Worm (Caenorhabditis elegans) whole organism, L4 larva: Measurements from ENCODE around the gene D1086.3.

ENCODE experiments used
- D1046.2 ChIP-seq: fragments of 200-800 bp; sonication (Bioruptor generic); IDR thresholded peaks from 2 replicates; pipeline ENCODE4 v1.3.6; 2022; ENCODE audit warnings: missing genetic modification characterization, missing compliant biosample characterization
- T20F7.1 ChIP-seq: fragments of 200-800 bp; sonication (Bioruptor generic); optimal IDR thresholded peaks from 2 replicates; lab custom pipeline; 2018; ENCODE audit warnings: mild to moderate bottlenecking, missing genetic modification characterization, missing compliant biosample characterization
- T26A8.4 ChIP-seq: fragments of 200-800 bp; sonication (Bioruptor generic); IDR thresholded peaks from 2 replicates; pipeline ENCODE4 v1.3.6; 2022; ENCODE audit warnings: missing genetic modification characterization, missing compliant biosample characterization
- Y75B8A.6 ChIP-seq: fragments of 200-800 bp; sonication (Bioruptor generic); IDR thresholded peaks from 2 replicates; pipeline ENCODE4 v1.3.6; 2022; ENCODE audit warnings: missing genetic modification reagents, missing genetic modification characterization, missing compliant biosample characterization
- ZK546.5 ChIP-seq, 2 experiments: sonication (generic microtip); optimal IDR thresholded peaks; 2 replicates each; lab custom pipeline; 2017; ENCODE audit warnings: missing biosample characterization in 2 of 2, missing genetic modification characterization in 2 of 2
- ceh-62 ChIP-seq: sonication (generic microtip); optimal IDR thresholded peaks from 2 replicates; lab custom pipeline; 2017; ENCODE audit warnings: missing biosample characterization, missing genetic modification characterization
- ces-1 ChIP-seq: fragments of 150-350 bp; sonication (generic microtip); optimal IDR thresholded peaks from 4 replicates; lab custom pipeline; 2014; ENCODE audit warnings: missing biosample characterization, missing genetic modification reagents, missing genetic modification characterization
- ctbp-1 ChIP-seq: fragments of 200-800 bp; sonication (Bioruptor generic); IDR thresholded peaks from 2 replicates; pipeline ENCODE4 v1.3.6; 2022; ENCODE audit warnings: missing genetic modification reagents, missing genetic modification characterization, missing compliant biosample characterization
- daf-12 ChIP-seq: fragments of 150-350 bp; optimal IDR thresholded peaks from 2 replicates; lab custom pipeline; 2014; ENCODE audit warnings: missing biosample characterization, missing genetic modification reagents, missing genetic modification characterization
- dmd-6 ChIP-seq: fragments of 200-800 bp; sonication (Bioruptor generic); IDR thresholded peaks from 2 replicates; pipeline ENCODE4 v1.3.6; 2022; ENCODE audit warnings: missing genetic modification reagents, missing genetic modification characterization, missing compliant biosample characterization
- duxl-1 ChIP-seq: sonication (generic microtip); optimal IDR thresholded peaks from 2 replicates; lab custom pipeline; 2016; ENCODE audit warnings: mild to moderate bottlenecking, missing genetic modification characterization, moderate library complexity, missing compliant biosample characterization; ENCODE audit not compliant: poor library complexity
- dve-1 ChIP-seq: sonication (generic microtip); optimal IDR thresholded peaks from 2 replicates; lab custom pipeline; 2017; ENCODE audit warnings: antibody characterized with exemption, mild to moderate bottlenecking, missing genetic modification characterization, missing compliant biosample characterization; ENCODE audit not compliant: insufficient read depth
- egl-43 ChIP-seq: fragments of 200-800 bp; sonication (Bioruptor generic); IDR thresholded peaks from 2 replicates; pipeline ENCODE4 v1.3.6; 2022; ENCODE audit warnings: missing genetic modification reagents, missing genetic modification characterization, missing compliant biosample characterization
- fkh-10 ChIP-seq: fragments of 150-350 bp; optimal IDR thresholded peaks from 2 replicates; lab custom pipeline; 2014; ENCODE audit warnings: missing biosample characterization, missing genetic modification reagents, missing genetic modification characterization
- fos-1 ChIP-seq: fragments of 150-350 bp; optimal IDR thresholded peaks from 2 replicates; lab custom pipeline; 2014; ENCODE audit warnings: missing biosample characterization, missing genetic modification characterization
- hlh-11 ChIP-seq: fragments of 200-800 bp; sonication (Bioruptor generic); optimal IDR thresholded peaks from 2 replicates; lab custom pipeline; 2018; ENCODE audit warnings: mild to moderate bottlenecking, missing genetic modification characterization, missing compliant biosample characterization
- jun-1 ChIP-seq: fragments of 150-350 bp; optimal IDR thresholded peaks from 2 replicates; lab custom pipeline; 2014; ENCODE audit warnings: missing biosample characterization, missing genetic modification reagents, missing genetic modification characterization
- lin-38 ChIP-seq: fragments of 200-800 bp; sonication (Bioruptor generic); IDR thresholded peaks from 2 replicates; pipeline ENCODE4 v1.3.6; 2022; ENCODE audit warnings: missing genetic modification reagents, missing genetic modification characterization, missing compliant biosample characterization
- lir-3 ChIP-seq: sonication (generic microtip); optimal IDR thresholded peaks from 2 replicates; lab custom pipeline; 2016; ENCODE audit warnings: mild to moderate bottlenecking, missing genetic modification characterization, missing compliant biosample characterization
- madf-5 ChIP-seq, 2 experiments: fragments of 200-800 bp; sonication (Bioruptor generic); IDR thresholded peaks; 2 replicates each; pipeline ENCODE4 v1.3.6; 2022; ENCODE audit warnings: missing compliant biosample characterization in 2 of 2, missing genetic modification characterization in 2 of 2
- madf-9 ChIP-seq: fragments of 200-800 bp; sonication (Bioruptor generic); conservative IDR thresholded peaks from 2 replicates; pipeline ENCODE4 v1.3.6; 2022; ENCODE audit warnings: missing genetic modification reagents, missing genetic modification characterization, missing compliant biosample characterization
- mdl-1 ChIP-seq, 2 experiments: fragments of 150-350 bp in 1 of 2; sonication (generic microtip) in 1 of 2; optimal IDR thresholded peaks; 2 replicates each; lab custom pipeline; 2014 to 2017; ENCODE audit warnings: missing biosample characterization in 2 of 2, missing genetic modification characterization in 2 of 2
- nhr-10 ChIP-seq: fragments of 150-350 bp; optimal IDR thresholded peaks from 2 replicates; lab custom pipeline; 2014; ENCODE audit warnings: missing biosample characterization, missing genetic modification characterization
- nhr-237 ChIP-seq: sonication (generic microtip); optimal IDR thresholded peaks from 2 replicates; lab custom pipeline; 2017; ENCODE audit warnings: missing biosample characterization, missing genetic modification characterization
- nhr-42 ChIP-seq: fragments of 200-800 bp; sonication (Bioruptor generic); IDR thresholded peaks from 2 replicates; pipeline ENCODE4 v1.3.6; 2022; ENCODE audit warnings: missing genetic modification characterization, missing compliant biosample characterization
- nhr-48 ChIP-seq: sonication (generic microtip); optimal IDR thresholded peaks from 2 replicates; lab custom pipeline; 2016; ENCODE audit warnings: mild to moderate bottlenecking, missing genetic modification characterization, missing compliant biosample characterization
- tra-1 ChIP-seq: fragments of 200-800 bp; sonication (Bioruptor generic); IDR thresholded peaks from 2 replicates; pipeline ENCODE4 v1.3.6; 2022; ENCODE audit warnings: missing genetic modification reagents, missing genetic modification characterization, missing compliant biosample characterization
- unc-130 ChIP-seq: sonication (generic microtip); optimal IDR thresholded peaks from 2 replicates; lab custom pipeline; 2016; ENCODE audit warnings: missing genetic modification reagents, missing genetic modification characterization, missing compliant biosample characterization
- unc-62 ChIP-seq, 3 experiments: fragments of 150-350 bp in 1 of 3; sonication (generic microtip); optimal IDR thresholded peaks in 2 of 3; peaks in 1 of 3; 1 replicate in 1 of 3; 2 replicates in 2 of 3; lab custom pipeline; 2014 to 2017; ENCODE audit warnings: missing biosample characterization in 3 of 3, missing genetic modification characterization in 3 of 3, missing genetic modification reagents in 3 of 3, missing genotype in 1 of 3
- zfp-2 ChIP-seq: sonication (generic microtip); optimal IDR thresholded peaks from 2 replicates; lab custom pipeline; 2016; ENCODE audit warnings: mild to moderate bottlenecking, missing genetic modification characterization, missing compliant biosample characterization
- zfp-3 ChIP-seq: fragments of 200-800 bp; sonication (Bioruptor generic); conservative IDR thresholded peaks from 2 replicates; pipeline ENCODE4 v1.3.6; 2022; ENCODE audit warnings: missing genetic modification reagents, missing genetic modification characterization, missing compliant biosample characterization
- zip-11 ChIP-seq: fragments of 200-800 bp; sonication (Bioruptor generic); IDR thresholded peaks from 2 replicates; pipeline ENCODE4 v1.3.6; 2022; ENCODE audit warnings: missing genetic modification characterization, missing compliant biosample characterization
- ztf-11 ChIP-seq: fragments of 150-350 bp; optimal IDR thresholded peaks from 2 replicates; lab custom pipeline; 2014; ENCODE audit warnings: missing biosample characterization, missing genetic modification characterization
- ztf-7 ChIP-seq: fragments of 150-350 bp; optimal IDR thresholded peaks from 2 replicates; lab custom pipeline; 2014; ENCODE audit warnings: missing biosample characterization, missing genetic modification characterization

Gene D1086.3

DNA sequence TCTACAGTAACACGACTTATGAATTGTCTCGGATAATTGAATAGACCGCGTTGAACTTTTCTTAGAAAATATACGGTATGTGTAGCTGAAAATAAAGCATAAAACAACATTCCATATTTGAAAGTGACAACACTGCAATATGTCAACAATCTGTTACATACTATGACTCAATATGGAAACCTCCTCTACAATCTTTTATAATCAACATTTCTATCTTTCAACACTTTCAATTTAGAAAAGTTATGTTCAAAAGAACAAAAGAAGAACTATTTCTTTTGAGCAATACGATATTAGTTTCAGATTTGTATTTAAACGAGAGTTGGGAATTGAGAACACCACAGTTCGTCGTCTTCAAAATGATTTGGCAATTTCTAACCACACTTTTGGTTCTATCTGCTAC, 10.1 kb upstream of the D1086.3 start, which contains the start of gene D1086.10:
TSS of gene D1086.10 (plus strand) at position 301 of the 400 bp plus-strand sequence.
- no peak for TF ChIP-seq zip-11 (GFP tag; lab: Robert Waterston, UW)
- TF ChIP-seq dve-1 (tag; lab: Kevin White, UChicago): peak; percentile 38

ce11 chrV:14083970-14084369, 8.6 kb upstream of the D1086.3 start, which contains the start of gene D1086.7:
D1086.7 (plus strand) TSS chrV:14084270.
- TF ChIP-seq tra-1 (GFP tag; lab: Robert Waterston, UW): no peak
- no peak for TF ChIP-seq ces-1 (GFP tag; lab: Kevin White, UChicago)
- peak in 1 of 2 experiments; percentile 49 for TF ChIP-seq unc-62 (GFP tag; optimal IDR thresholded peaks at IDR 0.05 in 1 of 2; lab: Kevin White, UChicago)
- no peak for TF ChIP-seq unc-62 (tag; optimal IDR thresholded peaks at IDR 0.05; lab: Kevin White, UChicago)
- no peak for TF ChIP-seq T26A8.4 (GFP tag; lab: Robert Waterston, UW)

- TF ChIP-seq duxl-1 (tag; lab: Kevin White, UChicago) (no peak), lir-3 (no peak), egl-43 (GFP tag; lab: Robert Waterston, UW) (no peak), nhr-48 (tag; lab: Kevin White, UChicago) (no peak), fkh-10 (no peak), mdl-1 (tag; optimal IDR thresholded peaks at IDR 0.05; lab: Kevin White, UChicago) (no peak), ceh-62 (tag; lab: Kevin White, UChicago) (no peak), unc-130 (GFP tag; lab: Kevin White, UChicago) (no peak), madf-9 (no peak), dmd-6 (GFP tag; lab: Robert Waterston, UW) (no peak), zfp-2 (tag; lab: Kevin White, UChicago) (no peak), madf-5 (GFP tag; IDR thresholded peaks at IDR 0.05; lab: Robert Waterston, UW) (no peak), nhr-10 (tag; lab: Kevin White, UChicago) (no peak), ztf-7 (tag; lab: Kevin White, UChicago) (no peak), ctbp-1 (GFP tag; lab: Robert Waterston, UW) (no peak), lin-38 (no peak)
Observed at ce11 chrV:14085589-14085988, 7.0 kb upstream of the D1086.3 start, which contains the start of gene D1086.18. D1086.18 (plus strand) TSS chrV:14085889.

DNA sequence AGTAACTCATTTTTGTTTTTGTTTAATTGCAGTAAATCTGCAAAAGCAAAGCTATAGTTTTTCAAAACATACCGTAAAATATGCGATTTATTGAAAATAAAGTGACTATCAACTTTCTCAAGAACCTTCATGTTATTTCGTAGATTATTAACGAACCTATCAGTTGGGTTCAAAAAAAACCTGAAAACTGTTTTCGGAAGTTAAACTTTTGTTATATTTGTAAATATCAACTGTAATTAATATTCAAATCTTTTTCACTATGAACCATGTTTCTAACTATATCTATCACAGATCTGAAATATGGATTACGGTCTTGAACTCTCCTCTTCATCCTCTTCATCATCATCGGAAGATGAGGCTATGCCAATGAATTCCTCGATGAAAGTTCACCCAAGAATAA, 4.5 kb upstream of the D1086.3 start, which contains the start of gene D1086.19:
TSS of gene D1086.19 (plus strand) at position 301 of the 400 bp plus-strand sequence.
- no peak for TF ChIP-seq T20F7.1 (GFP tag; lab: Kevin White, UChicago)
- TF ChIP-seq nhr-237 (tag; lab: Kevin White, UChicago): no peak
- TF ChIP-seq fos-1 (tag; lab: Kevin White, UChicago): no peak
- TF ChIP-seq Y75B8A.6 (GFP tag; lab: Robert Waterston, UW): no peak
- TF ChIP-seq zfp-3 (GFP tag; lab: Robert Waterston, UW): no peak
- no peak for TF ChIP-seq egl-43 (GFP tag; lab: Robert Waterston, UW)
- no peak for TF ChIP-seq D1046.2 (GFP tag; lab: Robert Waterston, UW)
- TF ChIP-seq nhr-42 (GFP tag; lab: Robert Waterston, UW): no peak
- no peak for TF ChIP-seq jun-1
- no peak for TF ChIP-seq daf-12
- TF ChIP-seq ztf-11: no peak

- TF ChIP-seq unc-62 (GFP tag; optimal IDR thresholded peaks at IDR 0.05 in 1 of 2; lab: Kevin White, UChicago) (peak in 1 of 2 experiments; percentile 57), unc-62 (tag; optimal IDR thresholded peaks at IDR 0.05; lab: Kevin White, UChicago) (no peak), ZK546.5 (tag; optimal IDR thresholded peaks at IDR 0.05; lab: Kevin White, UChicago) (no peak), hlh-11 (no peak)
Observed at ce11 chrV:14090309-14090967, 2.2 kb upstream of the D1086.3 start, which contains the start of the genes D1086.5 and him-5. D1086.5 (minus strand) TSS chrV:14090359. him-5 (plus strand) TSS chrV:14090426.
